Worm (Caenorhabditis elegans) whole organism, L1 larva: ENCODE data around the gene rps-5.
"Not testable (repeated sequence)": the region's sequence is repeated elsewhere in the genome, so short reads cannot be mapped to it uniquely, and the experiment has no call there.

Source experiments
- C16A3.4 ChIP-seq: fragments of 150-350 bp; optimal IDR thresholded peaks from 2 replicates; lab custom pipeline; 2014; ENCODE audit warnings: missing biosample characterization, missing genetic modification characterization
- C34B4.2 ChIP-seq: sonication (generic microtip); optimal IDR thresholded peaks from 2 replicates; lab custom pipeline; 2017; ENCODE audit warnings: mild to moderate bottlenecking, missing genetic modification characterization, missing compliant biosample characterization
- F16B12.6 ChIP-seq: fragments of 150-350 bp; optimal IDR thresholded peaks from 2 replicates; lab custom pipeline; 2014; ENCODE audit warnings: missing biosample characterization, missing genetic modification characterization
- Y116A8C.19 ChIP-seq: sonication (generic microtip); optimal IDR thresholded peaks from 2 replicates; lab custom pipeline; 2016; ENCODE audit warnings: missing compliant biosample characterization, missing genetic modification characterization, borderline replicate concordance
- ama-1 ChIP-seq: fragments of 150-350 bp; optimal IDR thresholded peaks from 2 replicates; lab custom pipeline; 2014
- blmp-1 ChIP-seq: fragments of 150-350 bp; optimal IDR thresholded peaks from 2 replicates; lab custom pipeline; 2014; ENCODE audit warnings: missing biosample characterization, missing genetic modification characterization
- ceh-63 ChIP-seq: fragments of 200-800 bp; sonication (Bioruptor generic); optimal IDR thresholded peaks from 2 replicates; lab custom pipeline; 2018; ENCODE audit warnings: mild to moderate bottlenecking, missing genetic modification characterization, missing compliant biosample characterization
- ceh-82 ChIP-seq, 3 experiments: fragments of 150-350 bp in 1 of 3; sonication (generic microtip) in 2 of 3; optimal IDR thresholded peaks; 2 replicates each; lab custom pipeline; 2014 to 2017; ENCODE audit warnings: missing biosample characterization in 3 of 3, missing genetic modification characterization in 3 of 3
- ceh-90 ChIP-seq: sonication (generic microtip); optimal IDR thresholded peaks from 2 replicates; lab custom pipeline; 2016; ENCODE audit warnings: missing genetic modification characterization, missing compliant biosample characterization
- dpl-1 ChIP-seq, 3 experiments: fragments of 150-350 bp in 2 of 3; sonication (generic microtip) in 1 of 3; optimal IDR thresholded peaks; 2 replicates each; lab custom pipeline; 2014 to 2017; ENCODE audit warnings: missing biosample characterization in 3 of 3, missing genetic modification characterization in 3 of 3, missing genetic modification reagents in 3 of 3
- efl-1 ChIP-seq, 4 experiments: fragments of 150-350 bp; optimal IDR thresholded peaks in 3 of 4; peaks in 1 of 4; 1 replicate in 1 of 4; 2 replicates in 3 of 4; lab custom pipeline; 2014; ENCODE audit warnings: missing biosample characterization in 2 of 4, missing genetic modification characterization in 2 of 4, missing genetic modification reagents in 2 of 4
- efl-3 ChIP-seq: fragments of 200-800 bp; sonication (Bioruptor generic); optimal IDR thresholded peaks from 2 replicates; lab custom pipeline; 2018; ENCODE audit warnings: mild to moderate bottlenecking, missing genetic modification characterization, missing compliant biosample characterization
- egl-13 ChIP-seq: sonication (generic microtip); optimal IDR thresholded peaks from 2 replicates; lab custom pipeline; 2016; ENCODE audit warnings: missing genotype, missing genetic modification reagents, missing genetic modification characterization, missing compliant biosample characterization
- egl-27 ChIP-seq, 2 experiments: fragments of 150-350 bp in 1 of 2; sonication (generic microtip); optimal IDR thresholded peaks; 3 replicates each; lab custom pipeline; 2017 to 2018; ENCODE audit warnings: missing biosample characterization in 2 of 2, missing genetic modification characterization in 2 of 2, missing genetic modification reagents in 2 of 2
- ets-5 ChIP-seq: fragments of 200-800 bp; sonication (Bioruptor generic); IDR thresholded peaks from 2 replicates; pipeline ENCODE4 v1.3.6; 2022; ENCODE audit warnings: missing genetic modification characterization, missing compliant biosample characterization
- fkh-8 ChIP-seq: sonication (generic microtip); optimal IDR thresholded peaks from 2 replicates; lab custom pipeline; 2016; ENCODE audit warnings: mild to moderate bottlenecking, missing genetic modification characterization, missing compliant biosample characterization
- fos-1 ChIP-seq: fragments of 150-350 bp; optimal IDR thresholded peaks from 2 replicates; lab custom pipeline; 2014; ENCODE audit warnings: missing biosample characterization, missing genetic modification characterization
- hlh-17 ChIP-seq: fragments of 200-800 bp; sonication (Bioruptor generic); optimal IDR thresholded peaks from 2 replicates; lab custom pipeline; 2018; ENCODE audit warnings: missing genetic modification characterization, mild to moderate bottlenecking, missing compliant biosample characterization, moderate library complexity, borderline replicate concordance
- hlh-4 ChIP-seq: sonication (generic microtip); optimal IDR thresholded peaks from 2 replicates; lab custom pipeline; 2016; ENCODE audit warnings: mild to moderate bottlenecking, missing genetic modification characterization, missing compliant biosample characterization
- hpl-2 ChIP-seq: fragments of 150-350 bp; optimal IDR thresholded peaks from 2 replicates; lab custom pipeline; 2014; ENCODE audit warnings: missing biosample characterization, missing genetic modification reagents, missing genetic modification characterization
- irx-1 ChIP-seq: sonication (generic microtip); optimal IDR thresholded peaks from 2 replicates; lab custom pipeline; 2016; ENCODE audit warnings: missing genetic modification characterization, missing compliant biosample characterization
- jun-1 ChIP-seq: fragments of 150-350 bp; optimal IDR thresholded peaks from 2 replicates; lab custom pipeline; 2014; ENCODE audit warnings: missing biosample characterization, missing genetic modification reagents, missing genetic modification characterization
- lin-15B ChIP-seq: fragments of 150-350 bp; sonication (generic microtip); optimal IDR thresholded peaks from 3 replicates; lab custom pipeline; 2014; ENCODE audit warnings: missing biosample characterization, missing genetic modification characterization
- lin-39 ChIP-seq: fragments of 150-350 bp; optimal IDR thresholded peaks from 2 replicates; lab custom pipeline; 2014; ENCODE audit warnings: missing biosample characterization, missing genetic modification reagents, missing genetic modification characterization
- mab-9 ChIP-seq: fragments of 200-800 bp; sonication (Bioruptor generic); IDR thresholded peaks from 2 replicates; pipeline ENCODE4 v1.3.6; 2022; ENCODE audit warnings: missing genetic modification reagents, missing genetic modification characterization, missing compliant biosample characterization
- mef-2 ChIP-seq: fragments of 150-350 bp; optimal IDR thresholded peaks from 2 replicates; lab custom pipeline; 2014; ENCODE audit warnings: missing biosample characterization, missing genetic modification characterization
- mep-1 ChIP-seq: fragments of 150-350 bp; optimal IDR thresholded peaks from 2 replicates; lab custom pipeline; 2014; ENCODE audit warnings: missing biosample characterization, missing genetic modification characterization
- nhr-19 ChIP-seq: fragments of 200-800 bp; sonication (Bioruptor generic); conservative IDR thresholded peaks from 2 replicates; pipeline ENCODE4 v1.3.6; 2022; ENCODE audit warnings: missing genetic modification characterization, missing compliant biosample characterization
- nhr-20 ChIP-seq: sonication (generic microtip); optimal IDR thresholded peaks from 2 replicates; lab custom pipeline; 2016; ENCODE audit warnings: mild to moderate bottlenecking, missing genetic modification characterization, missing compliant biosample characterization
- nhr-237 ChIP-seq: fragments of 150-350 bp; optimal IDR thresholded peaks from 2 replicates; lab custom pipeline; 2014; ENCODE audit warnings: missing biosample characterization, missing genetic modification characterization
- nhr-47 ChIP-seq: sonication (generic microtip); optimal IDR thresholded peaks from 2 replicates; lab custom pipeline; 2016; ENCODE audit warnings: mild to moderate bottlenecking, missing genetic modification characterization, moderate library complexity, missing compliant biosample characterization
- nhr-77 ChIP-seq: fragments of 150-350 bp; optimal IDR thresholded peaks from 2 replicates; lab custom pipeline; 2014; ENCODE audit warnings: missing biosample characterization, missing genetic modification characterization
- nhr-84 ChIP-seq: sonication (generic microtip); optimal IDR thresholded peaks from 2 replicates; lab custom pipeline; 2017; ENCODE audit warnings: missing biosample characterization, missing genetic modification characterization
- nhr-90 ChIP-seq: sonication (generic microtip); optimal IDR thresholded peaks from 2 replicates; lab custom pipeline; 2016; ENCODE audit warnings: mild to moderate bottlenecking, missing genetic modification characterization, missing compliant biosample characterization; ENCODE audit not compliant: poor library complexity
- pax-3 ChIP-seq: fragments of 200-800 bp; sonication (Bioruptor generic); optimal IDR thresholded peaks from 2 replicates; lab custom pipeline; 2018; ENCODE audit warnings: mild to moderate bottlenecking, missing genetic modification characterization, moderate library complexity, missing compliant biosample characterization
- pqm-1 ChIP-seq: sonication (generic microtip); optimal IDR thresholded peaks from 3 replicates; lab custom pipeline; 2017; ENCODE audit warnings: missing biosample characterization, missing genetic modification characterization
- rnt-1 ChIP-seq: sonication (generic microtip); optimal IDR thresholded peaks from 2 replicates; lab custom pipeline; 2016; ENCODE audit warnings: mild to moderate bottlenecking, missing genetic modification characterization, moderate library complexity, missing compliant biosample characterization
- skn-1 ChIP-seq: fragments of 150-350 bp; optimal IDR thresholded peaks from 2 replicates; lab custom pipeline; 2014; ENCODE audit warnings: missing biosample characterization, missing genetic modification characterization
- sox-4 ChIP-seq: sonication (generic microtip); optimal IDR thresholded peaks from 2 replicates; lab custom pipeline; 2016; ENCODE audit warnings: missing genetic modification characterization, missing compliant biosample characterization
- tlp-1 ChIP-seq: fragments of 150-350 bp; optimal IDR thresholded peaks from 2 replicates; lab custom pipeline; 2014; ENCODE audit warnings: missing biosample characterization, missing genetic modification characterization
- unc-130 ChIP-seq: fragments of 150-350 bp; optimal IDR thresholded peaks from 2 replicates; lab custom pipeline; 2017; ENCODE audit warnings: missing biosample characterization, missing genetic modification characterization, inconsistent platforms
- unc-30 ChIP-seq: sonication (generic microtip); optimal IDR thresholded peaks from 2 replicates; lab custom pipeline; 2017; ENCODE audit warnings: missing biosample characterization, missing genetic modification characterization
- unc-62 ChIP-seq: fragments of 150-350 bp; optimal IDR thresholded peaks from 2 replicates; lab custom pipeline; 2014; ENCODE audit warnings: missing biosample characterization, missing genetic modification reagents, missing genetic modification characterization
- unc-86 ChIP-seq: sonication (generic microtip); optimal IDR thresholded peaks from 2 replicates; lab custom pipeline; 2016; ENCODE audit warnings: missing genetic modification characterization, missing compliant biosample characterization
- zag-1 ChIP-seq: fragments of 150-350 bp; optimal IDR thresholded peaks from 2 replicates; lab custom pipeline; 2014; ENCODE audit warnings: missing biosample characterization, missing genetic modification characterization
- ztf-4 ChIP-seq: fragments of 150-350 bp; optimal IDR thresholded peaks from 2 replicates; lab custom pipeline; 2014; ENCODE audit warnings: missing biosample characterization, missing genetic modification characterization

Gene rps-5

DNA sequence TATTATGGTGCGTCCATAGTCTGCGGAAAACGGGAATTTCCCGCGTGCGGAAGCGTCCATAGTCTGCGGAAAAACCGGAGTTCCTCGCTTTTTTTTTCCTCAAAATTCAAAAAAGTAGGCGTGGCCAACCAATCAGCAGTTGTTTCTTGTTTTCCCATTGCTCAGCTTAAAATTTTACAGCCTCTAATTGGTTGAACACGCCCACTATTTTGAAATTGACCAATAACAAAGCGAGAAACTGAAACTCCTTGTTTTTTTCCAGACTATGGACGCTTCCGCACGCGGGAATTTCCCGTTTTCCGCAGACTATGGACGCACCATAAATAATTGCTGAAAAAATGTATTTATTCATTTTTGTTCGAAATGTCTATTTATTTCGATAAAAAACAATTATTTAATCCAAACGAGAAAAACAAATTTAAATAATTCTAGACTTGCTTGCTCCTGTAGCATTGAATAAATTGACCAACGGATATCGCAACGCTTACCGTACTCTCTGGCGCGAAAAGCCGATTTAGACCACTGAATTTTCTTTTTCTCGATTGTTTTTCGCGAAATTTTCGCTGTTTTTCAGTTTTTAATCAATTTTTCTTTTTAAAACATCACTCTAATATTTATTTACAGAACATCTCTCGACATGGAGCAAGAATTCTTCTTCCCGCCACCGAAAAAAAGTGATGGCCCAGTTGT is 43.7 kb upstream of the rps-5 start, which contains the start of gene C08F8.3:
C08F8.3 (plus strand) TSS at position 620 of the 690 bp plus-strand sequence.
- not testable (repeated sequence) for TF ChIP-seq unc-86, blmp-1, rnt-1 (tag; lab: Kevin White, UChicago)
- TF ChIP-seq, all 84 proteins: peak for 0; not testable (repeated sequence) for 84

ce11 chrIV:11150844-11151243 is 40.0 kb upstream of the rps-5 start, which contains the start of gene C08F8.2:
C08F8.2 (plus strand) TSS chrIV:11150997.
- TF ChIP-seq hlh-17 (GFP tag; lab: Kevin White, UChicago) = no peak
- TF ChIP-seq skn-1 (tag; lab: Kevin White, UChicago) = no peak
- TF ChIP-seq unc-62 (GFP tag; lab: Kevin White, UChicago) = no peak
- TF ChIP-seq hpl-2 = no peak
- no peak for TF ChIP-seq fkh-8 (tag; lab: Kevin White, UChicago)
- no peak for TF ChIP-seq unc-30 (tag; lab: Kevin White, UChicago)
- no peak for TF ChIP-seq tlp-1 (tag; lab: Kevin White, UChicago)
- peak; percentile 67 for TF ChIP-seq ama-1 (lab: Kevin White, UChicago)
- TF ChIP-seq rnt-1 (tag; lab: Kevin White, UChicago) = no peak
- TF ChIP-seq ets-5 = no peak
- peak; percentile 13 for TF ChIP-seq ztf-4 (tag; lab: Kevin White, UChicago)
- TF ChIP-seq efl-3 (GFP tag; lab: Kevin White, UChicago) = no peak
- peak; percentile 30; the same call in 1 of the 2 replicates for TF ChIP-seq nhr-19
- no peak for TF ChIP-seq lin-15B (tag; lab: Kevin White, UChicago)
- no peak for TF ChIP-seq lin-39 (tag; lab: Kevin White, UChicago)

- TF ChIP-seq nhr-20 (tag; lab: Kevin White, UChicago) (peak; percentile 97), nhr-77 (tag; lab: Kevin White, UChicago) (peak; percentile 92), C16A3.4 (tag; lab: Kevin White, UChicago) (peak; percentile 95), nhr-47 (tag; lab: Kevin White, UChicago) (peak; percentile 96), unc-130 (tag; lab: Kevin White, UChicago) (peak; percentile 99), efl-1 (optimal IDR thresholded peaks at IDR 0.05; lab: Kevin White, UChicago) (peak; percentile 89 to 92), efl-1 (GFP tag; optimal IDR thresholded peaks at IDR 0.05 in 1 of 2; lab: Kevin White, UChicago) (peak; percentile 81 to 98), Y116A8C.19 (tag; lab: Kevin White, UChicago) (no peak), pax-3 (tag; lab: Kevin White, UChicago) (peak; percentile 91), sox-4 (peak; percentile 68), mab-9 (GFP tag; lab: Robert Waterston, UW) (peak; percentile 82), ets-5 (no peak), mef-2 (tag; lab: Kevin White, UChicago) (peak; percentile 53), dpl-1 (GFP tag; optimal IDR thresholded peaks at IDR 0.05; lab: Kevin White, UChicago) (peak; percentile 83 to 86 (median 86)), egl-27 (tag; optimal IDR thresholded peaks at IDR 0.05; lab: Kevin White, UChicago) (no peak), irx-1 (tag; lab: Kevin White, UChicago) (peak; percentile 81), F16B12.6 (tag; lab: Kevin White, UChicago) (peak; percentile 73), egl-13 (peak; percentile 89), unc-62 (GFP tag; lab: Kevin White, UChicago) (no peak), ceh-82 (tag; optimal IDR thresholded peaks at IDR 0.05; lab: Kevin White, UChicago) (peak; percentile 95 to 97 (median 97)), ceh-63 (GFP tag; lab: Kevin White, UChicago) (no peak), jun-1 (tag; lab: Kevin White, UChicago) (peak; percentile 91), pqm-1 (tag; lab: Kevin White, UChicago) (no peak), hlh-4 (tag; lab: Kevin White, UChicago) (no peak), nhr-237 (peak; percentile 85), ama-1 (lab: Kevin White, UChicago) (peak; percentile 46), nhr-90 (peak; percentile 92), mep-1 (tag; lab: Kevin White, UChicago) (peak; percentile 92), nhr-84 (no peak), fos-1 (peak; percentile 88), zag-1 (tag; lab: Kevin White, UChicago) (peak; percentile 97), C34B4.2 (tag; lab: Kevin White, UChicago) (peak; percentile 53), nhr-19 (peak; percentile 100), ceh-90 (tag; lab: Kevin White, UChicago) (no peak)
Measured at ce11 chrIV:11149454-11150163, 38.8 kb upstream of the rps-5 start, which contains the start of the genes F01G4.6 and pfd-1. F01G4.6 (minus strand) TSS chrIV:11149504. pfd-1 (plus strand) TSS chrIV:11150113.
